Worm (Caenorhabditis elegans): ENCODE results near the gene T04B8.1.

- TF ChIP-seq him-1 (tag; optimal IDR thresholded peaks at IDR 0.05) = no peak
- TF ChIP-seq dao-5 (tag; optimal IDR thresholded peaks at IDR 0.05) = no peak
These were observed 48.2 kb downstream of the T04B8.1 start, which contains the start of gene T02H6.7 for ce11 chrII:682326-682725.

All from whole organism, L4/young adult.